Worm (Caenorhabditis elegans): ENCODE data around the gene srd-68.

The srd-68 gene

DNA sequence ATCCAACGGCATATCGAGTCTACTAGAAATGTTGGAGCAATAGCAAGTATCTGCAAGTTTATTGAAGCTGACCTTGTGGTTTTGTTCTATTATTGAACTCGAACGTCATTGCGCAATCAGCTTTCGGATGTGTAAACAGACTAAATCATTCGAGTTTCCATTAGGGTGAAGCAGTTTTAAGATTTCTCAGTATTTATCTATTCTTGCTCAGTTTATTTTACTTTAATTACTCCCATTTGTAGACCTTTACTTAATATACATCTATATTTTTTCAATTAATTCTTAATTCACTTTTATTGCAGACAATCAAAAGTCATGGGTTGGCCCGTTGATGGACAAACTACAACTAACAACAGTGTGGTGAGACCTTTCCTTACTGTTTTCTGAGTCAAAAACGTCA is 21.9 kb downstream of the srd-68 start, which contains the start of gene F09C6.14:
Gene F09C6.14 (plus strand): TSS at position 301 of the 400 bp plus-strand sequence.
- TF ChIP-seq snpc-4 (tag; optimal IDR thresholded peaks at IDR 0.05) (no peak), sma-9 (GFP tag; optimal IDR thresholded peaks at IDR 0.05) (no peak), sma-9 (tag; optimal IDR thresholded peaks at IDR 0.05) (no peak), blmp-1 (tag; optimal IDR thresholded peaks at IDR 0.05; ENCODE audit: insufficient read depth) (no peak), sem-4 (tag; optimal IDR thresholded peaks at IDR 0.05) (no peak), gmeb-1 (tag; optimal IDR thresholded peaks at IDR 0.05) (no peak), nhr-23 (tag; optimal IDR thresholded peaks at IDR 0.05) (no peak), mbf-1 (tag; optimal IDR thresholded peaks at IDR 0.05) (no peak), lin-11 (tag; optimal IDR thresholded peaks at IDR 0.05) (no peak), lin-39 (tag; optimal IDR thresholded peaks at IDR 0.05) (no peak), nhr-10 (tag; optimal IDR thresholded peaks at IDR 0.05) (no peak), Y55F3AM.14 (GFP tag; optimal IDR thresholded peaks at IDR 0.05) (no peak), peb-1 (tag; optimal IDR thresholded peaks at IDR 0.05) (no peak), skn-1 (tag; optimal IDR thresholded peaks at IDR 0.05) (no peak), sma-3 (GFP tag; optimal IDR thresholded peaks at IDR 0.05) (no peak), elt-1 (tag; optimal IDR thresholded peaks at IDR 0.05) (no peak), unc-62 (GFP tag; optimal IDR thresholded peaks at IDR 0.05) (no peak), mab-5 (tag; optimal IDR thresholded peaks at IDR 0.05) (no peak), elt-3 (tag; optimal IDR thresholded peaks at IDR 0.05) (no peak)

DNA sequence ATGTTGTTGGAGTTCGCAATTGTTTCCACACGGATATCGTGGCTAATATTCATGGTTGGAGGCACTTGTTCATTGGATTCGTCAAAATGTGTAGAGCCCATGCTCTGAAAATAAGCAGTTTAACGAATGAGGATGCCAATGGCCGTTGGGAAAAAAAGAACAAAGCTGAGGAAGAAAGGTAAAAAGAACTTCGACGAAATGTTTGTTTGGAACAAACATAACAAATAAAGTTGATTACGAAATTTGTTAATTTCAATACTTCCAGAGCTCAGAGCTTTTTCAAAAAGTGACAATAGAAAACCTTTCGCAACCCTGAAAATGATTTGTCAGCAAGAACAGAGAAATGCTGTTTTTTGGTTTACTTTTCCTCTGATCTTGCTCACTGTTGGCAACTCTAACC is 22.6 kb downstream of the srd-68 start, which contains the start of gene F09C6.3:
Gene F09C6.3 (minus strand): TSS at position 101 of the 400 bp plus-strand sequence.
- no peak for TF ChIP-seq peb-1 (tag; optimal IDR thresholded peaks at IDR 0.05)
- no peak for TF ChIP-seq zag-1 (tag; optimal IDR thresholded peaks at IDR 0.05)
- TF ChIP-seq R02D3.7 (tag; optimal IDR thresholded peaks at IDR 0.05) = no peak
- no peak for TF ChIP-seq nhr-129 (tag; optimal IDR thresholded peaks at IDR 0.05)
- no peak for TF ChIP-seq alr-1 (tag; optimal IDR thresholded peaks at IDR 0.05)
- no peak for TF ChIP-seq ztf-1 (GFP tag; conservative IDR thresholded peaks at IDR 0.05)
- TF ChIP-seq Y55F3AM.14 (GFP tag; optimal IDR thresholded peaks at IDR 0.05) = no peak
- no peak for TF ChIP-seq fos-1 (tag; optimal IDR thresholded peaks at IDR 0.05)
- no peak for TF ChIP-seq elt-1 (tag; optimal IDR thresholded peaks at IDR 0.05)
- no peak for TF ChIP-seq mab-5 (tag; optimal IDR thresholded peaks at IDR 0.05)
- TF ChIP-seq lsy-2 (tag; optimal IDR thresholded peaks at IDR 0.05) = no peak
- no peak for TF ChIP-seq unc-39 (tag; optimal IDR thresholded peaks at IDR 0.05)
- no peak for TF ChIP-seq F13H6.1 (tag; optimal IDR thresholded peaks at IDR 0.05)
- no peak for TF ChIP-seq unc-62 (GFP tag; optimal IDR thresholded peaks at IDR 0.05)
- TF ChIP-seq C34F6.9 (tag; optimal IDR thresholded peaks at IDR 0.05) = no peak
- TF ChIP-seq gmeb-1 (tag; optimal IDR thresholded peaks at IDR 0.05) = no peak
- no peak for TF ChIP-seq snpc-4 (tag; optimal IDR thresholded peaks at IDR 0.05)
- no peak for TF ChIP-seq blmp-1 (tag; optimal IDR thresholded peaks at IDR 0.05; ENCODE audit: insufficient read depth)
- no peak for TF ChIP-seq crh-2 (tag; optimal IDR thresholded peaks at IDR 0.05)
- TF ChIP-seq nhr-6 (tag; optimal IDR thresholded peaks at IDR 0.05) = no peak

DNA sequence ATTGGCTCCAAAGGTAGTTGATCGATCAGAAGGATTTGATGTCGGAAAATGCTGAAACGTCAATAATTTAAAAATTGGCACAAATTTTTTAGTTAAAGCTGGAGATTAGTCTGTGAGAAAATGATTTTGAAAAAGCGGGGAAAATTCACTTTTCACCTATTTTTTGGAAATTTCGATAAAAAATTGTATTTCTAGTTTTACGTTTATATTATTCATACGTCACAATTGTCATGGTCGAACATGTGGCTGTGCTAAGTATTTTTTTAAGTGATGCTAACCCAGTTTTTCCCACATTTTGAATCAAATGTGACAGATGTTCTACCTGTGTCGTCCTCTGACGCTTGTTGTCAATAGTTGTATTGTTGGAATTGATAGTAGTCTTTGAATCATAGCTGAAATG is 23.1 kb downstream of the srd-68 start:
- TF ChIP-seq aly-2 (tag; optimal IDR thresholded peaks at IDR 0.05) (no peak), peb-1 (tag; optimal IDR thresholded peaks at IDR 0.05) (no peak), ceh-82 (tag; optimal IDR thresholded peaks at IDR 0.05) (no peak)

DNA sequence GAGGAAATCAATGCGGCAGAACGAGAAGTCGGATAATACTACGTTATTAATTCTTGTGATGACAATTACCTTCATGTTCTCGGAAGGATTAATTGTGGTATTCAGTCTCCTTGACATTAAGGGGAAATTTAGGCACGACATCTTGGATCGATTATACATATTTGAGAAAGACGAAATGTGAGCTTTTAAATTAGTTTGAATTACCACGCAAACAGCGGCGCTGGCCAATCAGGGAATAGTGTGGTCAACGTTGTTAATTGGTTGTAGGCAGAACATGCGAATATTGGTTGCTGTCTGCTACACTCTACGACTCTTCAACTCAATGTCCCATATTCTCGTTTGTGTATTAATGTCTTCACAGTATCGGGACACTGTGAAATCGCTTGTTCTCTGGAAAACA is 27.7 kb downstream of the srd-68 start, which contains the start of gene F49A5.10:
Gene F49A5.10 (plus strand): TSS at position 301 of the 400 bp plus-strand sequence.
- TF ChIP-seq ZK546.5 (tag; optimal IDR thresholded peaks at IDR 0.05) (no peak), F13H6.1 (tag; optimal IDR thresholded peaks at IDR 0.05) (no peak), crh-2 (tag; optimal IDR thresholded peaks at IDR 0.05) (no peak), sma-9 (GFP tag; optimal IDR thresholded peaks at IDR 0.05) (no peak), sma-9 (tag; optimal IDR thresholded peaks at IDR 0.05) (no peak), nhr-12 (tag; optimal IDR thresholded peaks at IDR 0.05) (no peak), mbf-1 (tag; optimal IDR thresholded peaks at IDR 0.05) (no peak)

ce11 chrV:16873642-16874041 is 29.0 kb downstream of the srd-68 start, which contains the start of gene srw-23:
Gene srw-23, plus strand, starts transcription at chrV:16873942.
- TF ChIP-seq mab-5 (tag; optimal IDR thresholded peaks at IDR 0.05) = no peak
- TF ChIP-seq crh-2 (tag; optimal IDR thresholded peaks at IDR 0.05) = no peak
- no peak for TF ChIP-seq ceh-16 (tag; optimal IDR thresholded peaks at IDR 0.05)
- TF ChIP-seq R02D3.7 (tag; optimal IDR thresholded peaks at IDR 0.05) = no peak
- no peak for TF ChIP-seq mbf-1 (tag; optimal IDR thresholded peaks at IDR 0.05)
- TF ChIP-seq unc-39 (tag; optimal IDR thresholded peaks at IDR 0.05) = no peak
- no peak for TF ChIP-seq peb-1 (tag; optimal IDR thresholded peaks at IDR 0.05)
- TF ChIP-seq nhr-129 (tag; optimal IDR thresholded peaks at IDR 0.05) = no peak

Measured in whole organism, L2 larva.